Fruit fly (Drosophila melanogaster) whole organism, pupa: ENCODE measurements around the gene Fhos.

Experiments used
- CG10348 ChIP-seq: fragments of 200-800 bp; sonication (Bioruptor generic); IDR thresholded peaks from 2 replicates; pipeline ENCODE4 v1.3.6; 2022; ENCODE audit warnings: missing biosample characterization, missing genetic modification characterization
- CG12605 ChIP-seq: fragments of 200-800 bp; sonication (Bioruptor generic); IDR thresholded peaks from 2 replicates; pipeline ENCODE4 v1.3.6; 2022; ENCODE audit warnings: missing biosample characterization, missing genetic modification characterization
- CG13204 ChIP-seq: fragments of 200-800 bp; sonication (Bioruptor generic); optimal IDR thresholded peaks from 2 replicates; lab custom pipeline; 2018; ENCODE audit warnings: missing biosample characterization, mild to moderate bottlenecking, missing genetic modification characterization, moderate library complexity
- CG14655 ChIP-seq: fragments of 200-800 bp; sonication (Bioruptor generic); optimal IDR thresholded peaks from 3 replicates; lab custom pipeline; 2017; ENCODE audit warnings: mild to moderate bottlenecking, missing biosample characterization, missing genetic modification reagents, missing genetic modification characterization
- CG15710 ChIP-seq: fragments of 200-800 bp; sonication (Bioruptor generic); optimal IDR thresholded peaks from 2 replicates; lab custom pipeline; 2018; ENCODE audit warnings: missing biosample characterization, mild to moderate bottlenecking, missing genetic modification characterization, moderate library complexity
- CG17806 ChIP-seq: fragments of 200-800 bp; sonication (Bioruptor generic); optimal IDR thresholded peaks from 2 replicates; lab custom pipeline; 2018; ENCODE audit warnings: missing biosample characterization, mild to moderate bottlenecking, missing genetic modification characterization, moderate library complexity
- CG32121 ChIP-seq: fragments of 200-800 bp; sonication (Bioruptor generic); IDR thresholded peaks from 2 replicates; pipeline ENCODE4 v1.3.6; 2022; ENCODE audit warnings: missing biosample characterization, missing genetic modification characterization
- CG34367 ChIP-seq: fragments of 200-800 bp; sonication (Bioruptor generic); optimal IDR thresholded peaks from 2 replicates; lab custom pipeline; 2018; ENCODE audit warnings: missing biosample characterization, mild to moderate bottlenecking, missing genetic modification characterization
- CG4496 ChIP-seq: fragments of 200-800 bp; sonication (Bioruptor generic); IDR thresholded peaks from 3 replicates; pipeline ENCODE4 v1.3.6; 2022; ENCODE audit warnings: missing biosample characterization, missing genetic modification characterization
- CG8159 ChIP-seq: fragments of 200-800 bp; sonication (Bioruptor generic); optimal IDR thresholded peaks from 3 replicates; lab custom pipeline; 2018; ENCODE audit warnings: missing biosample characterization, mild to moderate bottlenecking, missing genetic modification characterization, moderate library complexity
- CG8301 ChIP-seq: fragments of 200-800 bp; sonication (Bioruptor generic); optimal IDR thresholded peaks from 2 replicates; lab custom pipeline; 2018; ENCODE audit warnings: missing biosample characterization, mild to moderate bottlenecking, missing genetic modification characterization
- CG9948 ChIP-seq: fragments of 200-800 bp; sonication (Bioruptor generic); optimal IDR thresholded peaks from 2 replicates; lab custom pipeline; 2018; ENCODE audit warnings: missing biosample characterization, mild to moderate bottlenecking, missing genetic modification characterization, moderate library complexity
- D1 ChIP-seq: fragments of 200-800 bp; sonication (Bioruptor generic); optimal IDR thresholded peaks from 2 replicates; lab custom pipeline; 2018; ENCODE audit warnings: missing biosample characterization, mild to moderate bottlenecking, missing genetic modification characterization, moderate library complexity
- EcR ChIP-seq: fragments of 200-800 bp; sonication (Bioruptor generic); optimal IDR thresholded peaks from 3 replicates; lab custom pipeline; 2019; ENCODE audit warnings: missing biosample characterization, missing genetic modification characterization, mild to moderate bottlenecking, moderate library complexity, missing genetic modification reagents
- Ets98B ChIP-seq: fragments of 200-800 bp; sonication (Bioruptor generic); IDR thresholded peaks from 2 replicates; pipeline ENCODE4 v1.3.6; 2022; ENCODE audit warnings: missing biosample characterization, missing genetic modification characterization
- Pif1A ChIP-seq: fragments of 200-800 bp; sonication (Bioruptor generic); optimal IDR thresholded peaks from 3 replicates; lab custom pipeline; 2016; ENCODE audit warnings: missing biosample characterization, missing genetic modification characterization
- Pif1B ChIP-seq: fragments of 200-800 bp; sonication (Bioruptor generic); optimal IDR thresholded peaks from 3 replicates; lab custom pipeline; 2016; ENCODE audit warnings: missing biosample characterization, missing genetic modification characterization
- Snoo ChIP-seq: fragments of 200-800 bp; sonication (Bioruptor generic); optimal IDR thresholded peaks from 3 replicates; lab custom pipeline; 2017; ENCODE audit warnings: missing biosample characterization, mild to moderate bottlenecking, missing genetic modification characterization, inconsistent platforms
- fd96Ca ChIP-seq: fragments of 200-800 bp; sonication (Bioruptor generic); IDR thresholded peaks from 3 replicates; pipeline ENCODE4 v1.3.6; 2022; ENCODE audit warnings: missing biosample characterization, missing genetic modification characterization
- gl ChIP-seq: fragments of 200-800 bp; sonication (Bioruptor generic); optimal IDR thresholded peaks from 2 replicates; lab custom pipeline; 2018; ENCODE audit warnings: missing biosample characterization, mild to moderate bottlenecking, missing genetic modification characterization

Gene Fhos

dm6 chr3L:8787701-8788100 is 34.3 kb downstream of the Fhos start:
- TF ChIP-seq D1 (tag; lab: Kevin White, UChicago) (no peak), CG10348 (GFP tag; lab: Robert Waterston, UW) (no peak), CG13204 (GFP tag; lab: Kevin White, UChicago) (no peak), CG8301 (tag; lab: Kevin White, UChicago) (no peak)

dm6 chr3L:8788445-8788844 is 35.0 kb downstream of the Fhos start, which contains the start of gene Acbp5:
Gene Acbp5 (minus strand): TSS chr3L:8788545.
- no peak for TF ChIP-seq CG32121 (GFP tag; lab: Robert Waterston, UW)
- no peak for TF ChIP-seq CG14655 (GFP tag; lab: Kevin White, UChicago)
- TF ChIP-seq CG15710 (tag; lab: Kevin White, UChicago), result no peak
- no peak for TF ChIP-seq Ets98B (GFP tag; lab: Robert Waterston, UW)
- no peak for TF ChIP-seq Pif1A (GFP tag; lab: Kevin White, UChicago)
- no peak for TF ChIP-seq gl
- TF ChIP-seq CG8159 (tag; lab: Kevin White, UChicago), result no peak
- TF ChIP-seq Snoo (tag; lab: Kevin White, UChicago), result no peak
- no peak for TF ChIP-seq CG13204 (GFP tag; lab: Kevin White, UChicago)
- no peak for TF ChIP-seq CG34367 (tag; lab: Kevin White, UChicago)
- TF ChIP-seq CG10348 (GFP tag; lab: Robert Waterston, UW), result no peak
- TF ChIP-seq CG8301 (tag; lab: Kevin White, UChicago), result no peak
- no peak for TF ChIP-seq D1 (tag; lab: Kevin White, UChicago)

dm6 chr3L:8798129-8798528 is 44.7 kb downstream of the Fhos start:
- TF ChIP-seq CG9948 (tag; lab: Kevin White, UChicago) (no peak), Snoo (tag; lab: Kevin White, UChicago) (no peak), CG4496 (no peak), EcR (GFP tag; lab: Kevin White, UChicago) (no peak), CG17806 (tag; lab: Kevin White, UChicago) (no peak), CG15710 (tag; lab: Kevin White, UChicago) (no peak), gl (no peak), CG12605 (no peak), D1 (tag; lab: Kevin White, UChicago) (no peak), CG8301 (tag; lab: Kevin White, UChicago) (no peak), Pif1B (GFP tag; lab: Kevin White, UChicago) (no peak), fd96Ca (GFP tag; lab: Robert Waterston, UW) (no peak), CG34367 (tag; lab: Kevin White, UChicago) (no peak), CG14655 (GFP tag; lab: Kevin White, UChicago) (no peak), CG10348 (GFP tag; lab: Robert Waterston, UW) (no peak), CG32121 (GFP tag; lab: Robert Waterston, UW) (no peak), Pif1A (GFP tag; lab: Kevin White, UChicago) (no peak), CG8159 (tag; lab: Kevin White, UChicago) (no peak), Ets98B (GFP tag; lab: Robert Waterston, UW) (no peak)

- TF ChIP-seq CG14655 (GFP tag; lab: Kevin White, UChicago) (no peak), D1 (tag; lab: Kevin White, UChicago) (peak; percentile 4)
Observed at dm6 chr3L:8798539-8798938, 45.1 kb downstream of the Fhos start.

- no peak for TF ChIP-seq gl
- TF ChIP-seq Pif1B (GFP tag; lab: Kevin White, UChicago), result no peak
- no peak for TF ChIP-seq EcR (GFP tag; lab: Kevin White, UChicago)
- no peak for TF ChIP-seq CG17806 (tag; lab: Kevin White, UChicago)
- no peak for TF ChIP-seq CG14655 (GFP tag; lab: Kevin White, UChicago)
- no peak for TF ChIP-seq Snoo (tag; lab: Kevin White, UChicago)
Observed at dm6 chr3L:8800432-8800831, 47.0 kb downstream of the Fhos start, which contains the start of gene CG13310. Gene CG13310 (minus strand): TSS chr3L:8800532.

dm6 chr3L:8802064-8802463 is 48.6 kb downstream of the Fhos start, which contains the start of the genes CG13311 and CG34426:
Gene CG13311 (minus strand): TSS chr3L:8802164.
Gene CG34426 (plus strand): TSS chr3L:8802463.
- no peak for TF ChIP-seq gl

- TF ChIP-seq Pif1A (GFP tag; lab: Kevin White, UChicago) (no peak), gl (no peak), CG8301 (tag; lab: Kevin White, UChicago) (no peak)
Observed at dm6 chr3L:8804082-8804814, 50.8 kb downstream of the Fhos start, which contains the start of the genes CG32023 and CG34427. Gene CG32023 (minus strand): TSS chr3L:8804182. Gene CG34427 (plus strand): TSS chr3L:8804764.
